Fruit fly (Drosophila melanogaster): ENCODE measurements around the gene CG9514.
A peak's percentile ranks its signal among the peaks of the same experiment; 100 is the strongest.

Gene CG9514

dm6 chrX:14896791-14897190, at the start of gene CG9514:
TSS of gene CG9514 (minus strand) at chrX:14896891.
- TF ChIP-seq noc (tag; optimal IDR thresholded peaks at IDR 0.05): no peak

dm6 chrX:14936250-14936649, 39.6 kb upstream of the CG9514 start:
- peak; percentile 28 for TF ChIP-seq noc (tag; optimal IDR thresholded peaks at IDR 0.05)

DNA sequence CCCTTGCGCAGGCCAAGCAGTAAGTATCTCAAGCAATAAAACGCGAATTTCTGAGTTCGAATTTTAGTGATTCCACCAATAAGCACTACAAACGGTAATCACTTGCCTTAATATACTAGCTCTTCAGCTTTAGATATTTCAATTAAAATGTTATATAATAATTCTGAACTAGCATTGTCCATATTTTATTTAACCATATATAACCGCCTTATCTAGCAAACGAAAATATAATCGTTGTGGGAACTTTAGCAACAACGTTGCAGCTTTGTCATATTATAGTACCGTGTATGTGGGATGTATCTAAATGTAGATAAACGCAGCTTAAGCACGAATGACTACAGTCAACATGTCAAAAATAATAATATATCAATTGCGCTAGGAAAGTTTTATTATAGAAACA, 34.6 kb upstream of the CG9514 start:
- no peak for TF ChIP-seq noc (tag; optimal IDR thresholded peaks at IDR 0.05)

dm6 chrX:14929813-14930212, 33.1 kb upstream of the CG9514 start:
- TF ChIP-seq noc (tag; optimal IDR thresholded peaks at IDR 0.05): peak; percentile 9

- TF ChIP-seq noc (tag; optimal IDR thresholded peaks at IDR 0.05): no peak
Measured at dm6 chrX:14928844-14929243, 32.2 kb upstream of the CG9514 start, which contains the start of gene CG32591. TSS of gene CG32591 (minus strand) at chrX:14928944.

dm6 chrX:14923277-14924019, 26.8 kb upstream of the CG9514 start, which contains the start of gene CG9503:
TSS of gene CG9503 (minus strand) at chrX:14923493.
- TF ChIP-seq noc (tag; optimal IDR thresholded peaks at IDR 0.05): no peak

DNA sequence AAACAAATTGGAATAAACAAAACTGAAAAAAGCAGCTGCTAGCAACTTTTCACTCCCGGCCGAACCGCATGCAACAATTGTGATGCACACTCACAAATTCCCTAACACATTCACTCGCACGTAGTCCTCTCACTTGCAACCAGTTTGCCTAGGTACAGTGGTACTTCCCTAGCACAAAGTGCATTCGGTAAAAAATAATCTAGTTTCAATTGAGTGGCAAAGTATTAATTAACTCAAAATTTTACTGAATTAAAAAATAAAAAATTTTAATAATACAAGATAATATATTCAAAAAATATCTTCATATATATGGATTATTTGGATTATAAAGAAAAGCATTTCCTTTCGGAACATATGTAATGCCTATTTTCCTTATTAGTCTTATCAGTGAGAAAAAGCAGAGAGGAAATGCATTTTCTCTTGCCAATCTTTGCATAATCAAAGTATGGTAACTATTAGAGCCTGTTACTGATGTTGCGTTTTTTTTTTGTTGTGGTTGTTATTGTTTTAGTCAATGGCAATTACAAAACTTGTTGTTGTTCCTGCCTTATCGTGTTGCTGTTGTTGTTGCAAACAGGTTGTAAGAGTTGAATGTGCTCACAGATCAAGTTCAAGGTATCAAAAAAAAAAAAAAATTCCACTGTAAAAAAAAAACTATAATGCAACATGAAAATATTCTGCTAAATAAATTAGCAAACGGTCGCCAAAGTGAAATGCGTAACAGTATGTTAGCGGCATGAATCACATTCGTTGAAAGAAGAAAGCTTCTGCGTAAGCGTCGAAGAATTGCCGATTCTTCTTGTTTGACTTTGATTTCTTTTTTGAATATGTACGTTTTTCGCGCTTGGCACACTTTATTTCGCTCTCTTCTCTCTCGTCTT, 25.9 kb upstream of the CG9514 start:
- no peak for TF ChIP-seq noc (tag; optimal IDR thresholded peaks at IDR 0.05)

dm6 chrX:14918750-14919247, 22.1 kb upstream of the CG9514 start, which contains the start of gene Eo:
TSS of gene Eo (minus strand) at chrX:14918800.
- TF ChIP-seq noc (tag; optimal IDR thresholded peaks at IDR 0.05): no peak

- no peak for TF ChIP-seq noc (tag; optimal IDR thresholded peaks at IDR 0.05)
Measured at dm6 chrX:14913706-14914303, 17.1 kb upstream of the CG9514 start, which contains the start of gene CG12398. TSS of gene CG12398 (minus strand) at chrX:14913812.

- no peak for TF ChIP-seq noc (tag; optimal IDR thresholded peaks at IDR 0.05)
Measured at dm6 chrX:14910464-14911349, 14.0 kb upstream of the CG9514 start, which contains the start of gene CG14406. TSS of gene CG14406 (minus strand) at chrX:14910845.

dm6 chrX:14909658-14910378, 13.1 kb upstream of the CG9514 start, which contains the start of gene fiz:
TSS of gene fiz (minus strand) at chrX:14909708.
- TF ChIP-seq noc (tag; optimal IDR thresholded peaks at IDR 0.05): no peak

- TF ChIP-seq noc (tag; optimal IDR thresholded peaks at IDR 0.05): no peak
Measured at dm6 chrX:14909051-14909450, 12.4 kb upstream of the CG9514 start.

DNA sequence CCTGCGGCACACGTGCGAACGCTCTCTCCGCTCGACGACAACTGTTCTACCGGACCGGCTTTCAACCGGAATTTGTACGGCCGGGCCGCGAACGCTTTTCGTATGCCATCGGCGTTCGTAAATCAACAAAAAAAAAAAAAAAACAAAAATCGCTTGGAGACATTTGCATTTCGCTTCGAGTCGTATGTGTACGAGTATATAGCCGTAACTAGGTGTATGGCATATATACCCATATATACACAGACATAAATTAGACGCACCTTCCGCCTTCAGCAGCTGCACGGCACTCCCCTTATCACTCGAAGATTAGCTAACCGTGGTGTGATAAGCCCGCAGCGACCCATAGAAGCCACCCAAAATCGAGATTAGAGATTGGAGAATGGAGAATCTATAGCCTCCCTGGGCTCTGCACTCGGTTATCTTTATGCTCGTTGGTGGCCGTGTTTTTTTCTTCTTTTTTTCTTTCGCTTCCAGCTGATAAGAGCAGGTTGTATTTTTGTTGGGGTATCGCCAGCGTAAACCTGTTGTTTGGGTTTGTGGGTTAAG, 8.9 kb upstream of the CG9514 start, which contains the start of gene CG9512:
Gene CG9512 (minus strand): TSS at position 51 of the 546 bp plus-strand sequence.
- TF ChIP-seq noc (tag; optimal IDR thresholded peaks at IDR 0.05): peak; percentile 33

dm6 chrX:14897592-14897991, 901 bp upstream of the CG9514 start:
- no peak for TF ChIP-seq noc (tag; optimal IDR thresholded peaks at IDR 0.05)

Measured in whole organism, larva.